Fruit fly (Drosophila melanogaster) whole organism, prepupa: ENCODE measurements around the gene santa-maria.
A peak's percentile ranks its signal among the peaks of the same experiment; 100 is the strongest.

Experiments
- CG10631 ChIP-seq: fragments of 200-800 bp; sonication (Bioruptor generic); optimal IDR thresholded peaks from 2 replicates; lab custom pipeline; 2016; ENCODE audit warnings: missing biosample characterization, missing genetic modification characterization
- CG11294 ChIP-seq: fragments of 200-800 bp; sonication (Bioruptor generic); IDR thresholded peaks from 2 replicates; pipeline ENCODE4 v1.3.6; 2022; ENCODE audit warnings: missing biosample characterization, missing genetic modification characterization
- CG11902 ChIP-seq: fragments of 200-800 bp; sonication (Bioruptor generic); optimal IDR thresholded peaks from 3 replicates; lab custom pipeline; 2016; ENCODE audit warnings: missing biosample characterization, missing genetic modification characterization
- CG15336 ChIP-seq: fragments of 200-800 bp; sonication (Bioruptor generic); IDR thresholded peaks from 2 replicates; pipeline ENCODE4 v1.3.6; 2022; ENCODE audit warnings: missing biosample characterization, missing genetic modification characterization
- CG16779 ChIP-seq: fragments of 200-800 bp; sonication (Bioruptor generic); optimal IDR thresholded peaks from 3 replicates; lab custom pipeline; 2017; ENCODE audit warnings: missing biosample characterization, mild to moderate bottlenecking, missing genetic modification characterization
- CG31627 ChIP-seq: fragments of 200-800 bp; sonication (Bioruptor generic); optimal IDR thresholded peaks from 3 replicates; lab custom pipeline; 2016; ENCODE audit warnings: missing biosample characterization, missing genetic modification characterization
- CG3919 ChIP-seq: fragments of 200-800 bp; sonication (Bioruptor generic); optimal IDR thresholded peaks from 3 replicates; lab custom pipeline; 2016; ENCODE audit warnings: missing biosample characterization, missing genetic modification characterization
- CG4318 ChIP-seq: fragments of 200-800 bp; sonication (Bioruptor generic); optimal IDR thresholded peaks from 3 replicates; lab custom pipeline; 2017; ENCODE audit warnings: missing biosample characterization, mild to moderate bottlenecking, missing genetic modification characterization
- CG6276 ChIP-seq: fragments of 200-800 bp; sonication (Bioruptor generic); optimal IDR thresholded peaks from 2 replicates; lab custom pipeline; 2017; ENCODE audit warnings: missing biosample characterization, mild to moderate bottlenecking, missing genetic modification characterization
- CG7368 ChIP-seq: fragments of 200-800 bp; sonication (Bioruptor generic); optimal IDR thresholded peaks from 3 replicates; lab custom pipeline; 2016; ENCODE audit warnings: missing biosample characterization, missing genetic modification characterization
- CG8319 ChIP-seq: fragments of 200-800 bp; sonication (Bioruptor generic); optimal IDR thresholded peaks from 3 replicates; lab custom pipeline; 2016; ENCODE audit warnings: missing biosample characterization, missing genetic modification characterization
- Eip78C ChIP-seq: fragments of 200-800 bp; sonication (Bioruptor generic); peaks from one replicate; lab custom pipeline; 2016; ENCODE audit warnings: missing biosample characterization, missing genetic modification characterization
- Eip93F ChIP-seq: fragments of 200-800 bp; sonication (Bioruptor generic); optimal IDR thresholded peaks from 2 replicates; lab custom pipeline; 2016; ENCODE audit warnings: missing biosample characterization, mild to moderate bottlenecking, missing genetic modification characterization
- Gug ChIP-seq: fragments of 200-800 bp; sonication (Bioruptor generic); IDR thresholded peaks from 2 replicates; pipeline ENCODE4 v1.3.6; 2022; ENCODE audit warnings: missing biosample characterization, missing genetic modification characterization
- Hr4 ChIP-seq: fragments of 200-800 bp; sonication (Bioruptor generic); optimal IDR thresholded peaks from 3 replicates; lab custom pipeline; 2016; ENCODE audit warnings: missing biosample characterization, missing genetic modification characterization
- Smox ChIP-seq: fragments of 200-800 bp; sonication (Bioruptor generic); optimal IDR thresholded peaks from 3 replicates; lab custom pipeline; 2016; ENCODE audit warnings: missing biosample characterization, missing genetic modification characterization
- Sox102F ChIP-seq: fragments of 200-800 bp; sonication (Bioruptor generic); optimal IDR thresholded peaks from 2 replicates; lab custom pipeline; 2016; ENCODE audit warnings: missing biosample characterization, mild to moderate bottlenecking, missing genetic modification characterization
- Sox14 ChIP-seq: fragments of 200-800 bp; sonication (Bioruptor generic); optimal IDR thresholded peaks from 3 replicates; lab custom pipeline; 2016; ENCODE audit warnings: missing biosample characterization, missing genetic modification characterization
- Sox15 ChIP-seq: fragments of 200-800 bp; sonication (Bioruptor generic); optimal IDR thresholded peaks from 3 replicates; lab custom pipeline; 2016; ENCODE audit warnings: missing biosample characterization, missing genetic modification characterization
- achi ChIP-seq: fragments of 200-800 bp; sonication (Bioruptor generic); optimal IDR thresholded peaks from 3 replicates; lab custom pipeline; 2016; ENCODE audit warnings: missing biosample characterization, missing genetic modification characterization
- acj6 ChIP-seq: fragments of 200-800 bp; sonication (Bioruptor generic); optimal IDR thresholded peaks from 3 replicates; lab custom pipeline; 2016; ENCODE audit warnings: missing biosample characterization, missing genetic modification characterization
- eg ChIP-seq: fragments of 200-800 bp; sonication (Bioruptor generic); IDR thresholded peaks from 3 replicates; pipeline ENCODE4 v1.3.6; 2022; ENCODE audit warnings: missing biosample characterization, missing genetic modification characterization
- esn ChIP-seq: fragments of 200-800 bp; sonication (Bioruptor generic); optimal IDR thresholded peaks from 2 replicates; lab custom pipeline; 2016; ENCODE audit warnings: missing biosample characterization, mild to moderate bottlenecking, missing genetic modification characterization, moderate library complexity
- fd59A ChIP-seq: fragments of 200-800 bp; sonication (Bioruptor generic); optimal IDR thresholded peaks from 2 replicates; lab custom pipeline; 2017; ENCODE audit warnings: missing biosample characterization, mild to moderate bottlenecking, missing genetic modification characterization, missing genetic modification reagents
- net ChIP-seq: fragments of 200-800 bp; sonication (Bioruptor generic); optimal IDR thresholded peaks from 3 replicates; lab custom pipeline; 2016; ENCODE audit warnings: missing biosample characterization, missing genetic modification characterization
- pdm3 ChIP-seq: fragments of 200-800 bp; sonication (Bioruptor generic); optimal IDR thresholded peaks from 3 replicates; lab custom pipeline; 2016; ENCODE audit warnings: missing biosample characterization, missing genetic modification characterization
- svp ChIP-seq: fragments of 200-800 bp; sonication (Bioruptor generic); peaks from one replicate; lab custom pipeline; 2016; ENCODE audit warnings: missing biosample characterization, missing genetic modification characterization
- vri ChIP-seq: fragments of 200-800 bp; sonication (Bioruptor generic); optimal IDR thresholded peaks from 3 replicates; lab custom pipeline; 2016; ENCODE audit warnings: missing biosample characterization, mild to moderate bottlenecking, missing genetic modification characterization

santa-maria gene

DNA sequence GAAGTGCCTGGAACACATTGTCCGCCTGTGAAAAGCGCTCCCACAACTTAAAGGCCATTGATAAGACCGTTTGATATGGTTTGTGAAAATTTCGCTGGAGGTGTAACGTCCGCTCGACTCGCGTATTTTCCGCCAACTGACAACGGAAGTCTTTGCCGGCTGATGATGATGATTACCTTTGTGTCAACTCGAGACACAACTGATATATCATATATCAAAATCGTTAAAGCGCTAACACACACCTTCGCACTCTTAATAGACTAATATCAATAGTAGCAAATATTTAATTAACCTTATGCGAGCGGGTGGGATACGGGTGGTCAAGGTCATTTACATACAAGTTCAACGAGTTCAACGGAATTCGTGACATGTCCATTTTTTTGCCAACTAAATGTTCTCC is 3.1 kb upstream of the santa-maria start, which contains the start of gene Gr28a:
Gr28a (minus strand) TSS at position 101 of the 400 bp plus-strand sequence.
- TF ChIP-seq CG11902 (no peak), svp (peak; percentile 11)
- TF ChIP-seq, all 60 proteins: peak for 1

DNA sequence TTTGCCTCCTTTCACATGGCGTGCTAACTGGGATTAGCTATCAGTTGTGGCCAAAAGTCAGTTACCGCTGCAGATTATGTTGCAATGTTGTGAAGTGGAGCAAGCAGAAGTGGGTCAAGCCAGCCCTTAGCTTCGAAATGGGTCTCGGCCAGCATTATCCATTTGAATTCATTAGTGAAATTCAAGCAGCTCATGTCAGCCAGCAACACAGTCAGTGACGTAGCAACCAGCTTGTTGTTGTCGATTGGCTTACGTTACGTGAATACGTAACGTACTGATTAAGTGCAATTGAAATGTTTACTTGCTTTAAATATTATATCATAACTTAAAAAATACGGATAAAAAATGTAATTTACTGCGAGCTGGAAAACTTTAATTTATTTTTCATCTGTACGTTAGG is 1.0 kb upstream of the santa-maria start:
- TF ChIP-seq net (GFP tag; lab: Kevin White, UChicago), result no peak
- TF ChIP-seq CG15336 (GFP tag; lab: Robert Waterston, UW), result no peak
- no peak for TF ChIP-seq achi (GFP tag; lab: Kevin White, UChicago)
- TF ChIP-seq acj6 (GFP tag; lab: Kevin White, UChicago), result no peak
- no peak for TF ChIP-seq CG11902
- no peak for TF ChIP-seq CG4318 (GFP tag; lab: Kevin White, UChicago)
- TF ChIP-seq esn (GFP tag; lab: Kevin White, UChicago), result no peak
- no peak for TF ChIP-seq svp
- no peak for TF ChIP-seq CG11294 (GFP tag; lab: Robert Waterston, UW)
- no peak for TF ChIP-seq vri (GFP tag; lab: Kevin White, UChicago)

DNA sequence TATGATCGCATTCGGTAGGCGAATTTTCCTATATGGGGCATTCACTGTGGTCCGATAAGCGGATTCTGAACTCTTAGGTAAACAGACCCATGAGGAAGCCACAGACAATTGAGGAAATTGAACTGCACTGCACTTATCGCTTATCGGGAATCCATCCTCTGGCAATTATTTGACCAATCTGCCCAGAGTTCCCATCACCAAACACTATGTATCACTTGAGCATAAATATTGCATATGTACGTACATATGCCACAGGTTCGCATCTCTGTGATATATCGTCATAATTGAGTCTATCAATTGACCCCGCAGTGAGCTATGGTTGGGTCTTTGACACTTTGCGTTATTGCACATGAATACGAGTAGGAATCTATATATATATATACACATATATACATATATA is 2.7 kb downstream of the santa-maria start:
- TF ChIP-seq CG7368 (GFP tag; lab: Kevin White, UChicago) (no peak), svp (peak; percentile 95)

- TF ChIP-seq CG6276 (GFP tag; lab: Kevin White, UChicago) (peak; percentile 32), pdm3 (no peak)
Observed at dm6 chr2L:7447820-7448219, 3.2 kb downstream of the santa-maria start.

- TF ChIP-seq esn (GFP tag; lab: Kevin White, UChicago) (no peak), Eip78C (peak; percentile 41), svp (peak; percentile 11)
Observed at dm6 chr2L:7442929-7443328, 8.1 kb downstream of the santa-maria start.

DNA sequence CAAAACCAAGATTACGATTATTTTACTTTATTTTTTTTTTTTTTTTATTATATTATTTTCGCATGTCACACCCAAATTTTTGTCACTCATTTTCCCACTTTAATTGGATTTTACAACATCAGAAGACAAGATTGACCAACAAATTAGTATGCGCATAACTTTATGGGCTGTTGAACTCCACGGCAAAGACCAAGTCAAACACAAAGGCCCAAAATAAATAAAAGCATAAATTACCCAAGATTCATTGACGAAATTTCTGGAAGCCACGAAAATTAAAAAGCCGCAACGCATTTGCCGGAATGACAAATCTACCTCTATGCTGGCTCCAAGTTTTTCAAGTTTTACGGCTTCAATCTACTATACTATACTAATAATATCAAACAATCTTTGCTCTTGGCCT is 8.9 kb downstream of the santa-maria start:
- no peak for TF ChIP-seq acj6 (GFP tag; lab: Kevin White, UChicago)
- TF ChIP-seq CG31627, result no peak
- TF ChIP-seq Sox15 (GFP tag; lab: Kevin White, UChicago), result no peak
- no peak for TF ChIP-seq vri (GFP tag; lab: Kevin White, UChicago)
- TF ChIP-seq, all 60 proteins: peak for 0

DNA sequence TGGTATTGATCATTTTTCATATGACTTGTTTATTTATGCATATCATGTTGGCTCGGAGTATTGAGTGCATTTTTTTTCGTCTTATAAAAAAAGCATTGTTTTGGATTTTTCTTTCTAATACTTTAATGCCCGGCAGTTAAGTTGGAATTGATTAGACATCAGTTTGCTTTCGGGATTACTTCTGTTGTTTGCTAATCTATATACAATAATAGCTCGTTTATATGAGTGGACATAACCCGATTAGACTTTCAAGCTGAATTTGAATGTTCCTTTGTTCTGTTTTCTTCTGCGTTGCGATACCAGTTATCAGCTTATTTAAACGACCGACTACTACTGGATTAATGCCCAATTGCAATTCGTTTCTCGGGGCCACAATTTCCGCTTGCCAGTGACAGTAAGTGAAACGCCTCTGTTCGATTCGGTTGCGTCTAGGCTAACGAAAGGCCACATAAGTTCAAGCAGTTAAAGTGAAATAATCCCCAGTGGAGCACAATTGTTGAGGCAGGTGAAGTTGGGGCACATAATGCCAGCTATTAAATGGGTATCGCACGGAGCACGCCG is 10.5 kb downstream of the santa-maria start:
- TF ChIP-seq CG10631 (GFP tag; lab: Kevin White, UChicago) (no peak), Sox102F (GFP tag; lab: Kevin White, UChicago) (no peak), vri (GFP tag; lab: Kevin White, UChicago) (peak; percentile 92), achi (GFP tag; lab: Kevin White, UChicago) (no peak), eg (no peak), CG8319 (GFP tag; lab: Kevin White, UChicago) (no peak), acj6 (GFP tag; lab: Kevin White, UChicago) (no peak), Smox (GFP tag; lab: Kevin White, UChicago) (no peak), Gug (no peak), Eip93F (GFP tag; lab: Kevin White, UChicago) (no peak), Sox14 (GFP tag; lab: Kevin White, UChicago) (peak; percentile 7), CG3919 (no peak), fd59A (GFP tag; lab: Kevin White, UChicago) (no peak), CG16779 (tag; lab: Kevin White, UChicago) (no peak), Hr4 (GFP tag; lab: Kevin White, UChicago) (no peak)
